Fruit fly (Drosophila melanogaster): ENCODE data around the gene FarO.

dm6 chrX:2161020-2161419 lies 42.6 kb downstream of the FarO start:
- TF ChIP-seq CrebA (GFP tag; optimal IDR thresholded peaks at IDR 0.05; ENCODE audit: borderline replicate concordance) (no peak), OdsH (GFP tag; optimal IDR thresholded peaks at IDR 0.05) (no peak), sage (GFP tag; optimal IDR thresholded peaks at IDR 0.05) (no peak), N (GFP tag; optimal IDR thresholded peaks at IDR 0.05) (no peak), psq (GFP tag; optimal IDR thresholded peaks at IDR 0.05) (no peak), Hnf4 (GFP tag; optimal IDR thresholded peaks at IDR 0.05) (no peak), Hr83 (GFP tag; optimal IDR thresholded peaks at IDR 0.05; ENCODE audit: poor library complexity, severe bottlenecking) (no peak)

All from whole organism, wandering third instar larva.